Worm (Caenorhabditis elegans): ENCODE data around the gene C50B6.3.

ce11 chrV:13333386-13334180 lies 20.2 kb downstream of the C50B6.3 start, which contains the start of gene nhr-168:
- TF ChIP-seq flt-1 (GFP tag; IDR thresholded peaks at IDR 0.05) (no peak), ceh-36 (tag; optimal IDR thresholded peaks at IDR 0.05) (no peak), hnd-1 (tag; optimal IDR thresholded peaks at IDR 0.05) (no peak), hmbx-1 (tag; optimal IDR thresholded peaks at IDR 0.05) (no peak), ama-1 (optimal IDR thresholded peaks at IDR 0.05) (no peak), sea-1 (GFP tag; conservative IDR thresholded peaks at IDR 0.05) (no peak), B0310.2 (tag; optimal IDR thresholded peaks at IDR 0.05) (no peak), tra-4 (tag; optimal IDR thresholded peaks at IDR 0.05) (no peak), aly-1 (tag; optimal IDR thresholded peaks at IDR 0.05) (no peak), tbx-37 (GFP tag; conservative IDR thresholded peaks at IDR 0.05) (no peak), hmg-4 (GFP tag; optimal IDR thresholded peaks at IDR 0.05) (no peak), tbx-11 (GFP tag; IDR thresholded peaks at IDR 0.05) (no peak), ceh-13 (GFP tag; optimal IDR thresholded peaks at IDR 0.05) (no peak)
